Worm (Caenorhabditis elegans): ENCODE measurements around the gene Y53C12A.10.
A peak's percentile ranks its signal among the peaks of the same experiment; 100 is the strongest.

Y53C12A.10 gene

DNA sequence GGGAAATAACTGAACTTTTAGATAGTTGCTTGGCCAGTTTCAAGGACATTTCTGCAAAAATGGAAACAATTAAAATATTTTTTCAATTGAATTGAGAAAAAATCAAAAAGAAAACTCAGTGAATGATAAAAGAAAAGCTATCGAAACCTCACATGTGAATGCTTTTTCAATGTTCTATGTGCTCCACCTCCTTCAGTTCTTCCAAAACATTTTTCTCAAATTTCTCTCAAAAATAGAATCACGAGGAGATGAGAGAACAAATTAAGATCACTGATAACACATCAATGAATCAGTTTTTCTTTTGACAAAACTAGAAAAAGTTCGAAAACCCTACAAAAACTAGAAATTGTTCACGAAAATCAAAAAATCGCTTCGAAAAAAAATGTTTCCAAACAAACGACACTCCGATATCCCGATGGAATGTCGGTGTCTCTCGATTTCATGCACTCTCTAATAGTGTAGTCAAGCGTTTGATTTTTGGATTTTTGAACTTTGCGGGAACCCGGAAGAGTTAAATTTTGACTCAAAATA is 17.9 kb downstream of the Y53C12A.10 start, which contains the start of gene ZK1320.9:
TSS of gene ZK1320.9 (minus strand) at position 51 of the 531 bp plus-strand sequence.
- no peak for TF ChIP-seq W03F9.2 (tag; optimal IDR thresholded peaks at IDR 0.05)
- TF ChIP-seq dao-5 (tag; optimal IDR thresholded peaks at IDR 0.05), result no peak

DNA sequence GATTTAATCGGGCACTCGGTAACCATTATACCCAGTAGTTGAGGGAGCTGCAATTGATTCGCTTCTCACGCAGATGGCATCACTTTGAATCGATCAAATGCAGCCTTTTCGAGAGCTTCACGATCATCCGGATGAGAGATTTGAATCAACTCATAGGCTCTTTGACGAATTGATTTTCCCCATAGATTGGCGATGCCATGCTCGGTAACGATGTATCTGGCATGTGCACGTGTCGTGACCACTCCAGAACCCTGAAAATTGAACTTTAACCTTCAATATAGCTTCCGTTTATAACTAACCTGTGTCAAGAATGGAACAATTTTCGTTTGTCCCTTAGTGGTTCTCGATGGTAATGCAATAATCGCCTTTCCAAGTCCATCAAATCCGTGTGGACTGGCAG is 20.5 kb downstream of the Y53C12A.10 start:
- TF ChIP-seq dao-5 (tag; optimal IDR thresholded peaks at IDR 0.05) (no peak), W03F9.2 (tag; optimal IDR thresholded peaks at IDR 0.05) (no peak), him-1 (tag; optimal IDR thresholded peaks at IDR 0.05) (no peak)

DNA sequence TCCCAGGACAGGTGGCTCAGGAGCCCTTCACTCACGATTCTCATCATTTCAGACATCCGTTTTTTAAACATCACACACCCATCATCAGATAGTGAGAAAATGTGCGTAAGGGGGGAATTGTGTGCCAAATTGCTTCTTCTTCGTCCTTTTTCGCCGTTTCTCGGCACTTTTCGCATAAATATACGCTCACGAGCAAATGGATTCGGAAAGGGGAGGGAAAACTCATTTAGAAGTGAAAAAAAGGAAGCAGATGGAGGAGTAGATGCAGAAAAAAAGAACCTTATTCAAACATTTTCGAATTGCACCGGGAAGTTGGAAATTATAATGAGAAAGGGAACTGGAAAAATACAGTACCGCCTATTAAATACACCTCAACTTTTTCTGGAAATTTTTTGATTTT is 22.6 kb downstream of the Y53C12A.10 start:
- TF ChIP-seq W03F9.2 (tag; optimal IDR thresholded peaks at IDR 0.05), result no peak
- no peak for TF ChIP-seq dao-5 (tag; optimal IDR thresholded peaks at IDR 0.05)
- no peak for TF ChIP-seq him-1 (tag; optimal IDR thresholded peaks at IDR 0.05)

DNA sequence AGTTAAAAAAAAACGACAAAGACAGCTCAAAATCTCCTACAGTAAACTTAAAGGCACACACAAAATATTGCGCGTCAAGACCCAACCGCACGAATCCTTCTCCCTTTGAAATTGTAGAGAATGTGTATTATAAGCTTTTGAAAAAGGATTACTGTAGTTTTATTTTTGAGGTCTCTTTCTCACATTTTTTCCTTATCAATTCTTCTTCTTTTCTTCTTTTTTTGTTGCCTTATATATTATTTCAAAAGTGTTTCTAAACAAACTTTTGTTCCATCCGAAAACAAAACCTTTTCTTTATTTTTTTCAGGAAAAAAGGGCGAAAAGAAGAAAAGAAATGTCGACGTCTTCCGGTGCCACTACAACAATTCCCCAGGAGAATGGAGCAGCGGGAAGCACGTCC is 24.2 kb downstream of the Y53C12A.10 start, which contains the start of gene ZK1320.13:
TSS of gene ZK1320.13 (plus strand) at position 301 of the 400 bp plus-strand sequence.
- TF ChIP-seq W03F9.2 (tag; optimal IDR thresholded peaks at IDR 0.05) (no peak), dao-5 (tag; optimal IDR thresholded peaks at IDR 0.05) (no peak), him-1 (tag; optimal IDR thresholded peaks at IDR 0.05) (no peak)

DNA sequence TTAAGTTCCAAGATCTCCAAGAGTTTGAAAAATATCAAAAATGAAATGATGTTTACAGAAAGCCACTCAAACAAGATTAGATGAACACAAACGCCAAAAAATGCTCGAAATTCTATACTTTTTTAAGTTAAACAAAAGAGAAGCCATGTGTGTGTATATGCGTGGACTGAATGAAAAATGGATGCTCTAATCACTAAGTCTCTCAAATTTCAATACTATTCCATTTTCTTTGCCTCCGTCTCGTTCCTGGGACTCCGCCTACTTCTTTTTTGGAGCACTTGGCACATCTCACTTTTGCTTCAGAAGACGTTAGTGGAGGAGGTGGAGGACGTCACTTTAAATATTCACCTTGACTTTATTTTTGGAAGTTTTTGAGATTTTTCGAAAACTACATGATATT is 24.8 kb downstream of the Y53C12A.10 start:
- TF ChIP-seq W03F9.2 (tag; optimal IDR thresholded peaks at IDR 0.05), result no peak
- no peak for TF ChIP-seq dao-5 (tag; optimal IDR thresholded peaks at IDR 0.05)
- no peak for TF ChIP-seq him-1 (tag; optimal IDR thresholded peaks at IDR 0.05)

DNA sequence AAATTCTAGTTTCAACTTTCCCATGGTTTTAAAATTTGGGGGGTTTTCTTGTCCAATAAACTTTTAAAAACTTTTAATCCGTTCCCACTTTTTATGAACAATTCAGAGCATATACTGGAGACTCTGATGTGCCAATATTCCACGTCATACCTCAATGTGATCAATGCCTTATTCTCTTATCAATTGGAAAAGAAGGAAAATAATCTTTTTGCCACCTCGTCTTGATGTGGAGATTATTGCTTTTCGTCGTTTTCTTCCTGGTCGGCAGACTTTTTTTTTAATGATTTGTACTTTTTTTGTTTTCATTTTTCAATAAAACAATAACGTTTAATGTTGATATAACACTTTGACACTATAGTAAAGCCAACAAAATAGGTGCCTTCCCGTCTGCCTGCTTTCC is 27.2 kb downstream of the Y53C12A.10 start:
- TF ChIP-seq W03F9.2 (tag; optimal IDR thresholded peaks at IDR 0.05), result no peak
- TF ChIP-seq him-1 (tag; optimal IDR thresholded peaks at IDR 0.05), result no peak
- no peak for TF ChIP-seq dao-5 (tag; optimal IDR thresholded peaks at IDR 0.05)

ce11 chrII:9674678-9675077 is 30.0 kb downstream of the Y53C12A.10 start, which contains the start of gene arc-1:
arc-1 (plus strand) TSS chrII:9674978.
- TF ChIP-seq W03F9.2 (tag; optimal IDR thresholded peaks at IDR 0.05), result no peak
- TF ChIP-seq him-1 (tag; optimal IDR thresholded peaks at IDR 0.05), result no peak
- TF ChIP-seq dao-5 (tag; optimal IDR thresholded peaks at IDR 0.05), result no peak

ce11 chrII:9671308-9671707 is 33.3 kb downstream of the Y53C12A.10 start, which contains the start of gene ZK1320.7:
ZK1320.7 (plus strand) TSS chrII:9671608.
- no peak for TF ChIP-seq dao-5 (tag; optimal IDR thresholded peaks at IDR 0.05)
- TF ChIP-seq him-1 (tag; optimal IDR thresholded peaks at IDR 0.05), result no peak
- TF ChIP-seq W03F9.2 (tag; optimal IDR thresholded peaks at IDR 0.05), result no peak

DNA sequence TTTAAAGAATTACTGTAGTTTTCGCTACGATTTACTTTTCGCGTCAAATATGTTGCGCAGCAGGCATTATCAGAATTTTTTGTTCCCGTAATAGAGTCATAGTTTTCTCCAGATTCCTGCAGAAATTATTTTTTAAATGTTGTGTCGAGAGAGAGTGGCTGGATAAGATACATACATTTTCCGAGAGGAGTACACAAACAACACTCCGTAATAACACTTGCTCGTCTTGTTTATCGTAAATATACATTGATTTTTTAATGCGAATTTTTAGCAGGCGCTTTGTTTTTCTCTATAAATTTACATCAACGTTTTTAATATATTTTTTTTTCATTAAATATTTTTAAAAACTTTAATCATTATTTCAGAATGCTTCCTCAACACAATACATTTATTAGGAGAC is 35.7 kb downstream of the Y53C12A.10 start, which contains the start of gene taf-8:
TSS of gene taf-8 (plus strand) at position 360 of the 400 bp plus-strand sequence.
- TF ChIP-seq W03F9.2 (tag; optimal IDR thresholded peaks at IDR 0.05) (peak; percentile 16), him-1 (tag; optimal IDR thresholded peaks at IDR 0.05) (no peak), dao-5 (tag; optimal IDR thresholded peaks at IDR 0.05) (no peak)

DNA sequence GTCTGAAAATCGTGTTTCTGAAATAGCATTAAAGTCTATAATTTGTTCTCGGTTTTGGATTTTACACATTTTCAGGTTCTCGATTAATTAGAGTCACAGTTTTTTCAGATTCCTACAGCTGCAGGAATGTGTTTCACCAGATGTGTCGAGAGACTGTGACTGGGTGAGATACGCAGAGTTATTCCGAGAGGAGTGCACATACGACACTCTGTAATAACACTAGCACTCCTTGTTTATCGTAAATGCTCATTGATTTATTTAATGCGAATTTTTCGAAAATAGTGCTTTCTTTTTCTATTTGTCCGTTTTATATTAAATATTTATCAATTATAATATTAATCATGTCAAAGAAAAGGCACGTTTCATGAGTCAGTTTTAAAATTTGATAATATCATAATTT is 37.3 kb downstream of the Y53C12A.10 start, which contains the start of gene ZK1320.11:
TSS of gene ZK1320.11 (plus strand) at position 243 of the 400 bp plus-strand sequence.
- TF ChIP-seq W03F9.2 (tag; optimal IDR thresholded peaks at IDR 0.05) (no peak), dao-5 (tag; optimal IDR thresholded peaks at IDR 0.05) (no peak), him-1 (tag; optimal IDR thresholded peaks at IDR 0.05) (no peak)

DNA sequence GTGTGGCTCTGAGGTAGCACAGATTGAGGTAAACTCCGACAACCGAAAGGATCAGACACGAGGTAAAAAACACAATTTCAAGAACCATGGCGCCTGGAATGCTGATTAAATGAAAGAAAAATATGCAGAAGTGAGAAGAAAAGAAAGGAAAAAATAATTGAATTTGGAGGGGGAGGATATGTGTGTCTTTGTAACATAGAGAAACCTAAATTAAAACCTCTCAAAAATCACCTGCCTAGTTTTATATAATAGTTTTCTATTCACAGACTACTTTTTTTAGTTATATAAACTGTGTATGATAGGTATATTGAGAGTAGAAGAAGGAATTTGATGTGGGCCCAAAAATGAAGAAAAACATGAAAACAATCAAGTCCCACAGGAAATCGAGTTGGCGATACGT is 39.1 kb downstream of the Y53C12A.10 start, which contains the start of gene ZK1320.5:
TSS of gene ZK1320.5 (minus strand) at position 101 of the 400 bp plus-strand sequence.
- TF ChIP-seq him-1 (tag; optimal IDR thresholded peaks at IDR 0.05) (no peak), dao-5 (tag; optimal IDR thresholded peaks at IDR 0.05) (no peak), W03F9.2 (tag; optimal IDR thresholded peaks at IDR 0.05) (no peak)

ce11 chrII:9662797-9663196 is 41.8 kb downstream of the Y53C12A.10 start, which contains the start of gene cyp-13A10:
cyp-13A10 (minus strand) TSS chrII:9662884.
- TF ChIP-seq dao-5 (tag; optimal IDR thresholded peaks at IDR 0.05) (no peak), him-1 (tag; optimal IDR thresholded peaks at IDR 0.05) (no peak), W03F9.2 (tag; optimal IDR thresholded peaks at IDR 0.05) (no peak)

DNA sequence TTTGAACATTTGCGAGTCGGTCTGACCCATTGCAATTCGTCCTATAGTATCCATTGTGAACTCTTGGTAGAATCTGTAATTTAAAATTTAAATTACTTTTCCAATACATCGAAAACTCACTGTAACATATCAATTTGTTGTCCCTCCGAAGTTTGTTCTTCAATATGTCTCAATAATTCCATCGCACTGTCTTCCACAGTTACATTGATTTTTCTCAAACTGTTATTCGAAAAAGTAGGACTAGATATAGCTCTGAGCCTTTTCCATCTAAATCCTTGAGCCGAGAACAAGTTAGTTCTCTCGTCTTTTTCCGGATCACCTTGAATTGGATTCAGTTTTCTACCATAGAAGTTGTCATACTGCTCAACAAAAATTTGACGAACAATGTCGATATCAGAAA is 42.5 kb downstream of the Y53C12A.10 start:
- no peak for TF ChIP-seq dao-5 (tag; optimal IDR thresholded peaks at IDR 0.05)
- no peak for TF ChIP-seq him-1 (tag; optimal IDR thresholded peaks at IDR 0.05)
- TF ChIP-seq W03F9.2 (tag; optimal IDR thresholded peaks at IDR 0.05), result no peak

DNA sequence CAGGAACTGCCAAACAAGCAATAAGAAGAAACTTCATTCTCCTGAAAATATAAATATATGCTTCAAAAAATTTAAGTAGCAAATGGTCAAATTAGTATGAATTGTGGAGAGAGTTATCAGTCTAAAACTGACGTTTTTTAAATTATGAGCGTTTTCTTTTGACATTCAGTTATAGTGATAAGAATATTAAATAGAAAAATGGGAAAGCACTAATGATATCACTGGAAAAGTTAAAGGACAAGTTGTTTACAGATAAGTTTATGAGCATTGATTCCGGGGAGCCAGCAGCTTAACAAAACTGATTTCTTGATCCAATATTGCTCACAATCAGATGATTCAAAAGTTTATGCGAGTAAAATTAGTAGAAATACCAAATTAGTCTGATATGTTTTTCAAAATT is 44.3 kb downstream of the Y53C12A.10 start, which contains the start of gene ZK1320.3:
TSS of gene ZK1320.3 (minus strand) at position 41 of the 400 bp plus-strand sequence.
- no peak for TF ChIP-seq W03F9.2 (tag; optimal IDR thresholded peaks at IDR 0.05)
- TF ChIP-seq dao-5 (tag; optimal IDR thresholded peaks at IDR 0.05), result no peak
- TF ChIP-seq him-1 (tag; optimal IDR thresholded peaks at IDR 0.05), result no peak

ce11 chrII:9658915-9659314 is 45.7 kb downstream of the Y53C12A.10 start, which contains the start of gene ZK1320.2:
ZK1320.2 (minus strand) TSS chrII:9659002.
- TF ChIP-seq W03F9.2 (tag; optimal IDR thresholded peaks at IDR 0.05) (no peak), him-1 (tag; optimal IDR thresholded peaks at IDR 0.05) (no peak), dao-5 (tag; optimal IDR thresholded peaks at IDR 0.05) (no peak)
